Worm (Caenorhabditis elegans): ENCODE measurements around the gene K01H12.4.

- TF ChIP-seq ces-1 (GFP tag; optimal IDR thresholded peaks at IDR 0.05) (no peak), ztf-11 (tag; optimal IDR thresholded peaks at IDR 0.05) (no peak), nhr-237 (tag; optimal IDR thresholded peaks at IDR 0.05) (no peak), mef-2 (tag; optimal IDR thresholded peaks at IDR 0.05) (no peak), lin-13 (GFP tag; optimal IDR thresholded peaks at IDR 0.05) (no peak), nhr-76 (tag; optimal IDR thresholded peaks at IDR 0.05) (no peak), lin-39 (tag; optimal IDR thresholded peaks at IDR 0.05) (no peak), unc-130 (tag; optimal IDR thresholded peaks at IDR 0.05) (no peak), lsy-2 (tag; optimal IDR thresholded peaks at IDR 0.05) (no peak), irx-1 (tag; optimal IDR thresholded peaks at IDR 0.05) (no peak), unc-62 (GFP tag; optimal IDR thresholded peaks at IDR 0.05) (no peak), tlp-1 (tag; optimal IDR thresholded peaks at IDR 0.05) (no peak), snpc-4 (tag; optimal IDR thresholded peaks at IDR 0.05) (no peak)
These were observed 35.5 kb downstream of the K01H12.4 start, which contains the start of gene C28D4.8 for ce11 chrIV:9748342-9748741.

Measured in whole organism, L1 larva.